Worm (Caenorhabditis elegans): ENCODE measurements around the gene rgs-6.
A peak's percentile ranks its signal among the peaks of the same experiment; 100 is the strongest.

ce11 chrX:5763904-5764303 lies 30.3 kb upstream of the rgs-6 start:
- TF ChIP-seq zag-1 (tag; optimal IDR thresholded peaks at IDR 0.05) (no peak), ztf-11 (tag; optimal IDR thresholded peaks at IDR 0.05) (peak in 1 of 2 experiments; percentile 17)
